Fruit fly (Drosophila melanogaster): ENCODE measurements around the gene CG33483.

DNA sequence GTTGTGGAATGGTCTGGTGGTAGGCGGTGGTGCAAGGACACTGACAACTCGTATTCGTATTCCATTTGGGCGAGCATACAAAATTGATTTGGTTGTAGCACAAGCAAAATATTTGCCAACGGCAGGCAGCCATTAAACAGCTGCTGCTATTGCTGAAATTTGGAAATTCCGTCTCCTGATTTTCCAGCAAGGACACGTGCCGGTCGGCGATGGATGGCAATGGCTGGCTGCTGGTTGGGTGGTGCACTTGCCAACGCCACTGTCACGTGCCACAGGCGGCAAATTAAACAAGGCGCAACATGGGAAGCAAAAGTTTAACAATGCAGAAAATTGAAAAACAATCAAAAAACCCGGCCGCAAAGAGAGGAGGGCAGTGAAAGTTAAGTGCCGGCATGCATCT lies 2.0 kb upstream of the CG33483 start:
- TF ChIP-seq CG8478 (optimal IDR thresholded peaks at IDR 0.05) (no peak), CTCF (optimal IDR thresholded peaks at IDR 0.05) (no peak)
